Fruit fly (Drosophila melanogaster) Kc167 (cell line): ENCODE results near the gene CG5342.

Source experiments
- Myc ChIP-seq: fragments of >200 bp; optimal IDR thresholded peaks from 2 replicates; lab custom pipeline; 2017; ENCODE audit warnings: missing external identifiers
- Sin3A ChIP-seq: fragments of >200 bp; optimal IDR thresholded peaks from 2 replicates; lab custom pipeline; 2018; ENCODE audit warnings: missing external identifiers
- h ChIP-seq: fragments of >200 bp; optimal IDR thresholded peaks from 3 replicates; lab custom pipeline; 2018; ENCODE audit warnings: missing external identifiers
- insv ChIP-seq: fragments of >200 bp; optimal IDR thresholded peaks from 3 replicates; lab custom pipeline; 2018; ENCODE audit warnings: missing external identifiers
- psq ChIP-seq: fragments of >200 bp; optimal IDR thresholded peaks from 2 replicates; lab custom pipeline; 2017; ENCODE audit warnings: missing external identifiers
- ttk ChIP-seq: sonication (Bioruptor generic); optimal IDR thresholded peaks from 2 replicates; lab custom pipeline; 2017; ENCODE audit warnings: missing external identifiers

DNA sequence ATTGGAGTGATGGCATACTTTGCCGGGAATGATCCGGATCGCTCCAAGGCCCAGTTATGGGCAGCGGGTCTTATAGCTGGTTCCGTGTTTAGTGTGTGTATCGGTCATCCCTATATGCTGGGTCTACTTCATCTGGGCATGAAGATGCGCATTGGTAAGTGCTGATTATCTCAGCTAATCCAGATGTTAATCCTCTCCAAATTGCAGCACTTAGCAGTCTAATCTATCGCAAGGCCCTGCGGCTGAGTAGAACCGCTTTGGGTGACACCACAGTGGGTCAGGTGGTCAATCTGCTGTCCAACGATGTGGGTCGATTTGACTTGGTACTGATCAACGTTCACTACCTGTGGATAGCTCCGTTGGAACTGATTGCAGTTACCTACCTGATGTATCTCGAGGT lies 7.2 kb upstream of the CG5342 start:
- TF ChIP-seq Myc (lab: Kevin White, UChicago), result no peak
- TF ChIP-seq psq (lab: Kevin White, UChicago), result no peak
- TF ChIP-seq Sin3A, result no peak
- no peak for TF ChIP-seq ttk (lab: Kevin White, UChicago)
- TF ChIP-seq h (lab: Kevin White, UChicago), result no peak
- TF ChIP-seq insv (lab: Kevin White, UChicago), result no peak
